Fruit fly (Drosophila melanogaster) whole organism, pupa: Measurements from ENCODE around the gene IFT54.

Experiments
- CG10348 ChIP-seq: fragments of 200-800 bp; sonication (Bioruptor generic); IDR thresholded peaks from 2 replicates; pipeline ENCODE4 v1.3.6; 2022; ENCODE audit warnings: missing biosample characterization, missing genetic modification characterization
- CG12605 ChIP-seq: fragments of 200-800 bp; sonication (Bioruptor generic); IDR thresholded peaks from 2 replicates; pipeline ENCODE4 v1.3.6; 2022; ENCODE audit warnings: missing biosample characterization, missing genetic modification characterization
- CG13204 ChIP-seq: fragments of 200-800 bp; sonication (Bioruptor generic); optimal IDR thresholded peaks from 2 replicates; lab custom pipeline; 2018; ENCODE audit warnings: missing biosample characterization, mild to moderate bottlenecking, missing genetic modification characterization, moderate library complexity
- CG14655 ChIP-seq: fragments of 200-800 bp; sonication (Bioruptor generic); optimal IDR thresholded peaks from 3 replicates; lab custom pipeline; 2017; ENCODE audit warnings: mild to moderate bottlenecking, missing biosample characterization, missing genetic modification reagents, missing genetic modification characterization
- CG15710 ChIP-seq: fragments of 200-800 bp; sonication (Bioruptor generic); optimal IDR thresholded peaks from 2 replicates; lab custom pipeline; 2018; ENCODE audit warnings: missing biosample characterization, mild to moderate bottlenecking, missing genetic modification characterization, moderate library complexity
- CG17806 ChIP-seq: fragments of 200-800 bp; sonication (Bioruptor generic); optimal IDR thresholded peaks from 2 replicates; lab custom pipeline; 2018; ENCODE audit warnings: missing biosample characterization, mild to moderate bottlenecking, missing genetic modification characterization, moderate library complexity
- CG32121 ChIP-seq: fragments of 200-800 bp; sonication (Bioruptor generic); IDR thresholded peaks from 2 replicates; pipeline ENCODE4 v1.3.6; 2022; ENCODE audit warnings: missing biosample characterization, missing genetic modification characterization
- CG34367 ChIP-seq: fragments of 200-800 bp; sonication (Bioruptor generic); optimal IDR thresholded peaks from 2 replicates; lab custom pipeline; 2018; ENCODE audit warnings: missing biosample characterization, mild to moderate bottlenecking, missing genetic modification characterization
- CG4496 ChIP-seq: fragments of 200-800 bp; sonication (Bioruptor generic); IDR thresholded peaks from 3 replicates; pipeline ENCODE4 v1.3.6; 2022; ENCODE audit warnings: missing biosample characterization, missing genetic modification characterization
- CG8159 ChIP-seq: fragments of 200-800 bp; sonication (Bioruptor generic); optimal IDR thresholded peaks from 3 replicates; lab custom pipeline; 2018; ENCODE audit warnings: missing biosample characterization, mild to moderate bottlenecking, missing genetic modification characterization, moderate library complexity
- CG8301 ChIP-seq: fragments of 200-800 bp; sonication (Bioruptor generic); optimal IDR thresholded peaks from 2 replicates; lab custom pipeline; 2018; ENCODE audit warnings: missing biosample characterization, mild to moderate bottlenecking, missing genetic modification characterization
- CG9948 ChIP-seq: fragments of 200-800 bp; sonication (Bioruptor generic); optimal IDR thresholded peaks from 2 replicates; lab custom pipeline; 2018; ENCODE audit warnings: missing biosample characterization, mild to moderate bottlenecking, missing genetic modification characterization, moderate library complexity
- D1 ChIP-seq: fragments of 200-800 bp; sonication (Bioruptor generic); optimal IDR thresholded peaks from 2 replicates; lab custom pipeline; 2018; ENCODE audit warnings: missing biosample characterization, mild to moderate bottlenecking, missing genetic modification characterization, moderate library complexity
- EcR ChIP-seq: fragments of 200-800 bp; sonication (Bioruptor generic); optimal IDR thresholded peaks from 3 replicates; lab custom pipeline; 2019; ENCODE audit warnings: missing biosample characterization, missing genetic modification characterization, mild to moderate bottlenecking, moderate library complexity, missing genetic modification reagents
- Ets98B ChIP-seq: fragments of 200-800 bp; sonication (Bioruptor generic); IDR thresholded peaks from 2 replicates; pipeline ENCODE4 v1.3.6; 2022; ENCODE audit warnings: missing biosample characterization, missing genetic modification characterization
- Pif1A ChIP-seq: fragments of 200-800 bp; sonication (Bioruptor generic); optimal IDR thresholded peaks from 3 replicates; lab custom pipeline; 2016; ENCODE audit warnings: missing biosample characterization, missing genetic modification characterization
- Pif1B ChIP-seq: fragments of 200-800 bp; sonication (Bioruptor generic); optimal IDR thresholded peaks from 3 replicates; lab custom pipeline; 2016; ENCODE audit warnings: missing biosample characterization, missing genetic modification characterization
- Snoo ChIP-seq: fragments of 200-800 bp; sonication (Bioruptor generic); optimal IDR thresholded peaks from 3 replicates; lab custom pipeline; 2017; ENCODE audit warnings: missing biosample characterization, mild to moderate bottlenecking, missing genetic modification characterization, inconsistent platforms
- fd96Ca ChIP-seq: fragments of 200-800 bp; sonication (Bioruptor generic); IDR thresholded peaks from 3 replicates; pipeline ENCODE4 v1.3.6; 2022; ENCODE audit warnings: missing biosample characterization, missing genetic modification characterization
- gl ChIP-seq: fragments of 200-800 bp; sonication (Bioruptor generic); optimal IDR thresholded peaks from 2 replicates; lab custom pipeline; 2018; ENCODE audit warnings: missing biosample characterization, mild to moderate bottlenecking, missing genetic modification characterization
- rn ChIP-seq: fragments of 200-800 bp; sonication (Bioruptor generic); IDR thresholded peaks from 2 replicates; pipeline ENCODE4 v1.3.6; 2022; ENCODE audit warnings: missing biosample characterization, missing genetic modification characterization

The IFT54 gene

dm6 chr3R:14344767-14345166 is 42.5 kb downstream of the IFT54 start:
- TF ChIP-seq EcR (GFP tag; lab: Kevin White, UChicago) (no peak), CG4496 (GFP tag; lab: Robert Waterston, UW) (no peak), gl (tag; lab: Kevin White, UChicago) (no peak), CG8159 (no peak), D1 (tag; lab: Kevin White, UChicago) (no peak), Ets98B (GFP tag; lab: Robert Waterston, UW) (no peak), Snoo (tag; lab: Kevin White, UChicago) (no peak), CG15710 (tag; lab: Kevin White, UChicago) (no peak), CG32121 (GFP tag; lab: Robert Waterston, UW) (no peak), Pif1B (GFP tag; lab: Kevin White, UChicago) (no peak), CG12605 (GFP tag; lab: Robert Waterston, UW) (no peak), rn (no peak), CG8301 (tag; lab: Kevin White, UChicago) (no peak)
- TF ChIP-seq, all 21 proteins: peak for 0

- TF ChIP-seq CG17806 (peak; percentile 41), EcR (GFP tag; lab: Kevin White, UChicago) (peak; percentile 14), CG14655 (GFP tag; lab: Kevin White, UChicago) (peak; percentile 71), rn (no peak), CG34367 (tag; lab: Kevin White, UChicago) (no peak), fd96Ca (GFP tag; lab: Robert Waterston, UW) (no peak), gl (tag; lab: Kevin White, UChicago) (no peak), CG12605 (GFP tag; lab: Robert Waterston, UW) (no peak), Pif1A (GFP tag; lab: Kevin White, UChicago) (peak; percentile 43), CG32121 (GFP tag; lab: Robert Waterston, UW) (no peak), CG4496 (GFP tag; lab: Robert Waterston, UW) (0 out of 3 replicates have a peak, but pooled peaks have one; percentile 4), CG13204 (GFP tag; lab: Kevin White, UChicago) (peak; percentile 48), CG9948 (tag; lab: Kevin White, UChicago) (peak; percentile 53), Ets98B (GFP tag; lab: Robert Waterston, UW) (peak; percentile 10; the same call in 1 of the 2 replicates), Pif1B (GFP tag; lab: Kevin White, UChicago) (peak; percentile 21), CG15710 (tag; lab: Kevin White, UChicago) (peak; percentile 19), CG8159 (peak; percentile 45), CG10348 (GFP tag; lab: Robert Waterston, UW) (no peak), Snoo (tag; lab: Kevin White, UChicago) (no peak), D1 (tag; lab: Kevin White, UChicago) (peak; percentile 2), CG8301 (tag; lab: Kevin White, UChicago) (peak; percentile 58)
Measured at dm6 chr3R:14346838-14347745, 44.9 kb downstream of the IFT54 start.

dm6 chr3R:14348480-14348879 is 46.3 kb downstream of the IFT54 start:
- TF ChIP-seq Pif1A (GFP tag; lab: Kevin White, UChicago) (no peak), CG8159 (peak; percentile 3)

dm6 chr3R:14351418-14351817 is 49.2 kb downstream of the IFT54 start:
- TF ChIP-seq CG15710 (tag; lab: Kevin White, UChicago): no peak
- TF ChIP-seq CG8159: peak; percentile 10
- TF ChIP-seq, all 21 proteins: peak for 1

- TF ChIP-seq fd96Ca (GFP tag; lab: Robert Waterston, UW): peak; percentile 82
- TF ChIP-seq CG32121 (GFP tag; lab: Robert Waterston, UW): peak; percentile 78
- TF ChIP-seq D1 (tag; lab: Kevin White, UChicago): peak; percentile 81
- TF ChIP-seq Snoo (tag; lab: Kevin White, UChicago): peak; percentile 87
- TF ChIP-seq CG12605 (GFP tag; lab: Robert Waterston, UW): peak; percentile 56
- peak; percentile 75 for TF ChIP-seq gl (tag; lab: Kevin White, UChicago)
- TF ChIP-seq CG10348 (GFP tag; lab: Robert Waterston, UW): no peak
- peak; percentile 88 for TF ChIP-seq CG8301 (tag; lab: Kevin White, UChicago)
- TF ChIP-seq CG13204 (GFP tag; lab: Kevin White, UChicago): peak; percentile 65
- TF ChIP-seq CG8159: peak; percentile 97
- TF ChIP-seq CG9948 (tag; lab: Kevin White, UChicago): peak; percentile 86
- peak; percentile 91 for TF ChIP-seq CG17806
- peak; percentile 91 for TF ChIP-seq CG14655 (GFP tag; lab: Kevin White, UChicago)
- TF ChIP-seq EcR (GFP tag; lab: Kevin White, UChicago): no peak
- TF ChIP-seq Pif1B (GFP tag; lab: Kevin White, UChicago): peak; percentile 72
- TF ChIP-seq Pif1A (GFP tag; lab: Kevin White, UChicago): peak; percentile 69
- TF ChIP-seq Ets98B (GFP tag; lab: Robert Waterston, UW): peak; percentile 66
- peak; percentile 80 for TF ChIP-seq CG4496 (GFP tag; lab: Robert Waterston, UW)
- peak; percentile 67 for TF ChIP-seq rn
- TF ChIP-seq CG15710 (tag; lab: Kevin White, UChicago): peak; percentile 90
- peak; percentile 73 for TF ChIP-seq CG34367 (tag; lab: Kevin White, UChicago)
Measured at dm6 chr3R:14353733-14354152, 51.5 kb downstream of the IFT54 start.
